Worm (Caenorhabditis elegans) whole organism, L2 larva: ENCODE measurements around the gene R10E11.5.

Experiments used
- nhr-11 ChIP-seq: fragments of 150-350 bp; optimal IDR thresholded peaks from 2 replicates; lab custom pipeline; 2014; ENCODE audit warnings: missing biosample characterization, missing genetic modification characterization
- unc-62 ChIP-seq: fragments of 150-350 bp; optimal IDR thresholded peaks from 2 replicates; lab custom pipeline; 2014; ENCODE audit warnings: missing biosample characterization, missing genetic modification reagents, missing genetic modification characterization

DNA sequence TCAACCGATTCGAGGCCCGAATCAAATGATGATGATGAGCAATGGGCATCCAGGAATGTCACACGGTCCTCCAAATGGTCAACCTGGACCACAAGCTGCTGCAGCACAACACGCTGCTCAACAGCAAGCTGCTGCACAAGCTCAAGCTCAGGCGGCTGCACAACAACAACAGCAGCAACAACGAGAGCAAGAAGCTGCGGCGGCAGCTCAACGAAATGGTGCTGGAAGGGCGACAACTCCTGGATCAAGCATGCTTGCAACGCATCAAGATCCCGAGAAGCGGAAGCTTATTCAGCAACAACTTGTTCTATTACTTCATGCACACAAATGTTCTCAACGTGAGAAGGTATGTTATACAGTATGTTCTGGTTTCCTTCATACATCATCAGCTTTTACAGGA lies 21.4 kb downstream of the R10E11.5 start:
- TF ChIP-seq nhr-11 (tag; lab: Kevin White, UChicago) (no peak), unc-62 (no peak)
